Fruit fly (Drosophila melanogaster) whole organism, adult: ENCODE data around the gene CG46510.
"Not testable (repeated sequence)": the region's sequence is repeated elsewhere in the genome, so short reads cannot be mapped to it uniquely, and the experiment has no call there.

Experiments used
- CG11617 ChIP-seq: fragments of 200-800 bp; sonication (Bioruptor generic); optimal IDR thresholded peaks from 2 replicates; lab custom pipeline; 2017; ENCODE audit warnings: mild to moderate bottlenecking, missing biosample characterization, missing genetic modification reagents, missing genetic modification characterization
- CG12768 ChIP-seq: fragments of 200-800 bp; sonication (Bioruptor generic); optimal IDR thresholded peaks from 2 replicates; lab custom pipeline; 2017; ENCODE audit warnings: missing biosample characterization, missing genetic modification characterization, mild to moderate bottlenecking, moderate library complexity, missing genetic modification reagents
- CG14711 ChIP-seq: fragments of 200-800 bp; sonication (Bioruptor generic); optimal IDR thresholded peaks from 2 replicates; lab custom pipeline; 2018; ENCODE audit warnings: missing biosample characterization, mild to moderate bottlenecking, missing genetic modification characterization, moderate library complexity
- CG7045 ChIP-seq: fragments of 200-800 bp; sonication (Bioruptor generic); optimal IDR thresholded peaks from 2 replicates; lab custom pipeline; 2017; ENCODE audit warnings: missing biosample characterization, mild to moderate bottlenecking, missing genetic modification characterization
- Hr96 ChIP-seq: fragments of 200-800 bp; sonication (Bioruptor generic); optimal IDR thresholded peaks from 2 replicates; lab custom pipeline; 2016; ENCODE audit warnings: missing biosample characterization, missing genetic modification characterization
- kay ChIP-seq: fragments of 200-800 bp; sonication (Bioruptor generic); peaks from one replicate; lab custom pipeline; 2016; ENCODE audit warnings: missing biosample characterization, missing genetic modification characterization, borderline replicate concordance

DNA sequence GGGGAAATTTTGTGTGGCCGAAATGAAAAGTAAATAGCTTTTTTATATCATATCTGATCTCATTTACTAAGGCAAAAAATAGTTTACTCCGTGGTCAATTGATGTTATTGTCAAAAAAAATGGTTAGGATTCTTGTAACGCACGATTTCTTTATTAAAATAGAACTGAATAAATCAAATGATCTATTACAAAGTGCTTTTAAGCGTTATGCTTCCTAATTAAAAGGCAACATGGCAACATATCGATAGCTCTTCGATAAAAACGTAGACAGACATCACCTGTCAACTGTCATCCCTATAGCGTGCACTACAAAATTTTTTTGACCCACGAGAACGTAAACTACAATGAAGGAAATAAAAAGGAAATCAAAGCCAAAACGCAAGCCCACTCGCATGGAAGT is 39.8 kb downstream of the CG46510 start, which contains the start of gene CG46517:
- not testable (repeated sequence) for TF ChIP-seq CG12768 (GFP tag; lab: Kevin White, UChicago); CG11617 (GFP tag; lab: Kevin White, UChicago); Hr96 (GFP tag; lab: Kevin White, UChicago); kay; CG7045; CG14711 (tag; lab: Kevin White, UChicago)
